Worm (Caenorhabditis elegans): ENCODE measurements around the gene Y57G11A.2.

The Y57G11A.2 gene

DNA sequence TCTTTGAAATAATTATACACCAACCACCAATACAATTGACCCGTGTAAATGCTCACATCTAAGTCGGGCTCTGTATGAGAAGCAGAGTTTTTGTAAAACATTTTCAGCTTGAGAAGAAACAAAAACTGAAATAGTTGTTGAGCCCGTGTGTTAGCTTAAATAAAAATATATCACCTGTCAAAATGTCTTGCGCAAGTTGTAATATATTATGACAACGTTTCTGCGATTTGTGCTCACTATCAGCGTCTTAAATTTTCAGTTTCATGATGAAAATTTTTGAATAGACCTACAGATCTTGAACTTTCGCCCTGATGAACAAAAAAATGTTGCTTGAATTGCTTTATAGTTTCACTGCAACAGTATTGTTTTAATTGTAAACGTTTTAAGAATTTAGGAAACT lies 15.6 kb upstream of the Y57G11A.2 start, which contains the start of gene T27E7.4:
TSS of gene T27E7.4 (minus strand) at position 101 of the 400 bp plus-strand sequence.
- TF ChIP-seq egl-18 (GFP tag; IDR thresholded peaks at IDR 0.05) (no peak), ceh-27 (GFP tag; optimal IDR thresholded peaks at IDR 0.05) (no peak), F33H1.4 (GFP tag; IDR thresholded peaks at IDR 0.05) (no peak), gei-17 (GFP tag; optimal IDR thresholded peaks at IDR 0.05) (no peak), D2030.7 (GFP tag; IDR thresholded peaks at IDR 0.05) (no peak), madf-6 (GFP tag; IDR thresholded peaks at IDR 0.05) (no peak), athp-1 (tag; optimal IDR thresholded peaks at IDR 0.05) (no peak), atf-7 (tag; optimal IDR thresholded peaks at IDR 0.05) (no peak), lsl-1 (GFP tag; optimal IDR thresholded peaks at IDR 0.05) (no peak), hlh-26 (GFP tag; conservative IDR thresholded peaks at IDR 0.05) (no peak), F22D6.2 (tag; optimal IDR thresholded peaks at IDR 0.05) (no peak), ets-4 (GFP tag; optimal IDR thresholded peaks at IDR 0.05) (no peak), Y79H2A.3 (GFP tag; conservative IDR thresholded peaks at IDR 0.05) (no peak), egl-44 (GFP tag; IDR thresholded peaks at IDR 0.05) (no peak)

DNA sequence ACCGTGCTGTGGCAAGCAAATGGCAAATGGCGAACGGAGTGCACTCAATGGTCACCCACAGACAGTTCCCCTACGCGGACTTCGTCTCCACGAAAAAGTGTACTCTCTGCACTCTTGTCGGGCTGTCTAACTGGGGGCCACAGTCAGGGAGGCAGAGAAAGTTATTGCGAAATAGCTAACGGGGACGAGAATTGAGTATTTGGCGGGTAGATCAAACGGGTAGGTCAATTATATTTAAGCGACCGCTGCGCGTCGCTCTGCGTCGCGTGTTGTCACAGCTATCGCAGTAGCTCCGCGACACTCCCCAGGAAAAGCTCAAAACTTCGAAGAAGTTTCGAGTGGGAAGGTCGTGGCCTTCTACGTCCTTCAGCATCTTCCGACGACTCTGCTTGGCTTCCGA lies 13.0 kb upstream of the Y57G11A.2 start:
- TF ChIP-seq K11D2.4 (GFP tag; IDR thresholded peaks at IDR 0.05) (no peak), snpc-4 (GFP tag; optimal IDR thresholded peaks at IDR 0.05) (no peak), snpc-4 (tag; optimal IDR thresholded peaks at IDR 0.05) (peak in 1 of 4 experiments; percentile 39), attf-6 (GFP tag; IDR thresholded peaks at IDR 0.05) (0 out of 2 replicates have a peak, but pooled peaks have one; percentile 46), aptf-3 (GFP tag; IDR thresholded peaks at IDR 0.05) (no peak), nfya-2 (GFP tag; IDR thresholded peaks at IDR 0.05) (no peak), efl-1 (GFP tag; optimal IDR thresholded peaks at IDR 0.05) (peak; percentile 30), die-1 (tag; optimal IDR thresholded peaks at IDR 0.05) (no peak), nhr-90 (tag; optimal IDR thresholded peaks at IDR 0.05) (no peak), dpff-1 (tag; optimal IDR thresholded peaks at IDR 0.05) (no peak), cebp-1 (GFP tag; IDR thresholded peaks at IDR 0.05) (peak; percentile 87), cebp-1 (tag; optimal IDR thresholded peaks at IDR 0.05) (peak; percentile 94), dox-1 (GFP tag; IDR thresholded peaks at IDR 0.05) (0 out of 2 replicates have a peak, but pooled peaks have one; percentile 18), cebp-2 (GFP tag; IDR thresholded peaks at IDR 0.05) (peak; percentile 68; the same call in 1 of the 2 replicates)

DNA sequence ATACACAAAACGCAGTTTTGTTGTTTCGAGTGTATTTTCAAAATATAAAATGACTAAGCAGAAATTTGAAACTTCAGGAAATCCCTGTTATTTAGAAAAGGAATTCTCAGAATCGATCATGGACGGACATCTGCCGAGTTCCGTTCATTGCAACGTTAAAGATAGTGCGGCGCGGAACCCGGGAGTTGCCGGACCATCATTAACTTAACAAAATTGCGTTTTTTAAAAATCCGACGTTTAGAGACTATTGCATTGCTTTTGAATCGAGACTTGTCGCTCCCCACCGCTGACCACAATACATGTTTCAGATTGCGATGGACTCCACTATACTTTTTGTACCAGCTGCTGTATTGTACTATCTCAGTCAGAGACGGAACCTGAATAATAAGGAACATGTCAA lies 10.7 kb upstream of the Y57G11A.2 start:
- TF ChIP-seq ekl-4 (GFP tag; IDR thresholded peaks at IDR 0.05) (no peak), tbp1 (GFP tag; optimal IDR thresholded peaks at IDR 0.05) (no peak), snpc-4 (GFP tag; optimal IDR thresholded peaks at IDR 0.05) (no peak), snpc-4 (tag; optimal IDR thresholded peaks at IDR 0.05) (peak in 1 of 4 experiments; percentile 60), hmg-1.2 (GFP tag; IDR thresholded peaks at IDR 0.05) (peak; percentile 21; the same call in 1 of the 2 replicates)

DNA sequence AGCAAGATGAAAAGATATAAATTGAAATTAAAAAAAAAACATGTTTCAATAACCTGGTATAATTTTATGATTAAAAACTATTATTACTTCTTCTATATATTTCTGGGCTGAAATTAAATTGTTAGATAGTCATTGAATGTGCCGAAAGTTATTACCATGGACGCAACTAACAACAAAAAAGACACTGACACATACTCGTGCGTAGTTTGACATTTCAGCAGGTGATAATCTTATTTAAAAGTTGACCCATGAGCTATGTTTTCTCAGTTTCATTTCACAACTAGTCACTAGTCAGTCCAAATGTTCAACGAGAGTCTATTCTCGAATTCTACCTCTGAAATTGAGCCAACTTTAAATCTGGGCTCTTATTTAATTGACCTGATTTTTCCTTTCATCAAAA lies 9.4 kb upstream of the Y57G11A.2 start, which contains the start of gene T27E7.3:
TSS of gene T27E7.3 (plus strand) at position 301 of the 400 bp plus-strand sequence.
- TF ChIP-seq F37B4.10 (GFP tag; IDR thresholded peaks at IDR 0.05): no peak
- no peak for TF ChIP-seq lin-40 (tag; optimal IDR thresholded peaks at IDR 0.05)
- no peak for TF ChIP-seq Y53F4B.3 (GFP tag; IDR thresholded peaks at IDR 0.05)
- no peak for TF ChIP-seq hlh-26 (GFP tag; conservative IDR thresholded peaks at IDR 0.05)
- no peak for TF ChIP-seq unc-130 (GFP tag; optimal IDR thresholded peaks at IDR 0.05)
- no peak for TF ChIP-seq tbp1 (GFP tag; optimal IDR thresholded peaks at IDR 0.05)

Measured in whole organism, young adult.